Fruit fly (Drosophila melanogaster): ENCODE measurements around the gene HisCl1.

DNA sequence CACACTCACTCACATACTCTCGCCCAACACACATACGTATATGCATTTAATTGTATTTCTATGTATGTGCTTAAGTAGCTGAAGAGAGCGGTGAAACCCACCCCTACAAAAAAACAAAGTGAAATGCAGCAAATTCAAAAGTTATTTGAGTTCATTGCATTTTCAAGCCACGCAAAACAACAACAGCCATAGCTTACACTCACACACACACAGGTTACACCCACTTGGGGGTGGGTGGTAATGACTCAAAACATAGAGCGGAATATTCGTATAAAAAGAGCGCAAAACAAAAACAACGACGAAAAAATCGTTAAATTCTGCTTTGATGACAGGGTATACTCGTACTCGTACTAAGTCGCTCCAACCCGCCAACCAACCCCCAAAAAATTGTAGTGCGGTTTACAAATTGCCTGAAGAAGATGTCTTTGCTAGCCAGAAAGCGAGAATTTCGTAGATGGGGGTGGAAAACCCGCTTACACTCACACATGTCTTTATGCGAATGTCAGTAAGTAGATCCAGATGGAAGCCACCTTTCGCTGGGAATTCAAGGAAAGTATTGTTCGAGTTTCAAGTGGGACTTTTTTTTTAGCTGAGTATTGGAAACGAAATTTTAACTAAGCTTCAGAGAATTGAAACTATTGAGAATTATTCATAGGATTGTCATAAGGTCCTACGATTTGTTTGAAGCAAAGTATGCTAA lies 10.8 kb upstream of the HisCl1 start:
- no peak for TF ChIP-seq fd59A (GFP tag; optimal IDR thresholded peaks at IDR 0.05)
- TF ChIP-seq Hr4 (GFP tag; optimal IDR thresholded peaks at IDR 0.05), result no peak
- no peak for TF ChIP-seq Lpt (GFP tag; optimal IDR thresholded peaks at IDR 0.05)
- no peak for TF ChIP-seq ss (GFP tag; optimal IDR thresholded peaks at IDR 0.05)
- TF ChIP-seq Hr38 (GFP tag; optimal IDR thresholded peaks at IDR 0.05), result no peak
- no peak for TF ChIP-seq CG7368 (GFP tag; optimal IDR thresholded peaks at IDR 0.05)
- TF ChIP-seq CG6276 (GFP tag; optimal IDR thresholded peaks at IDR 0.05), result no peak
- TF ChIP-seq Sox102F (GFP tag; optimal IDR thresholded peaks at IDR 0.05), result no peak
- TF ChIP-seq Ets96B (tag; optimal IDR thresholded peaks at IDR 0.05), result no peak
- no peak for TF ChIP-seq CG4318 (GFP tag; optimal IDR thresholded peaks at IDR 0.05)
- TF ChIP-seq CG15336 (GFP tag; IDR thresholded peaks at IDR 0.05), result no peak

Data from whole organism, prepupa.